Worm (Caenorhabditis elegans): ENCODE data around the gene F13H10.5.

- TF ChIP-seq tbx-37 (GFP tag; conservative IDR thresholded peaks at IDR 0.05) (no peak), ceh-36 (tag; optimal IDR thresholded peaks at IDR 0.05) (no peak), hnd-1 (tag; optimal IDR thresholded peaks at IDR 0.05) (no peak), ceh-13 (GFP tag; optimal IDR thresholded peaks at IDR 0.05) (no peak), hmbx-1 (tag; optimal IDR thresholded peaks at IDR 0.05) (no peak), tbx-11 (GFP tag; IDR thresholded peaks at IDR 0.05) (no peak), ama-1 (optimal IDR thresholded peaks at IDR 0.05) (no peak), pes-1 (GFP tag; IDR thresholded peaks at IDR 0.05) (no peak), flt-1 (GFP tag; IDR thresholded peaks at IDR 0.05) (no peak), hmg-4 (GFP tag; optimal IDR thresholded peaks at IDR 0.05) (no peak), aly-1 (tag; optimal IDR thresholded peaks at IDR 0.05) (no peak), sea-1 (GFP tag; conservative IDR thresholded peaks at IDR 0.05) (no peak)
Observed at ce11 chrIV:11001614-11002013, 10.8 kb downstream of the F13H10.5 start, which contains the start of gene F13H10.9.

Measured in whole organism, early embryonic.